Fruit fly (Drosophila melanogaster): ENCODE measurements around the gene TM9SF4.
A peak's percentile ranks its signal among the peaks of the same experiment; 100 is the strongest.

TM9SF4 gene

DNA sequence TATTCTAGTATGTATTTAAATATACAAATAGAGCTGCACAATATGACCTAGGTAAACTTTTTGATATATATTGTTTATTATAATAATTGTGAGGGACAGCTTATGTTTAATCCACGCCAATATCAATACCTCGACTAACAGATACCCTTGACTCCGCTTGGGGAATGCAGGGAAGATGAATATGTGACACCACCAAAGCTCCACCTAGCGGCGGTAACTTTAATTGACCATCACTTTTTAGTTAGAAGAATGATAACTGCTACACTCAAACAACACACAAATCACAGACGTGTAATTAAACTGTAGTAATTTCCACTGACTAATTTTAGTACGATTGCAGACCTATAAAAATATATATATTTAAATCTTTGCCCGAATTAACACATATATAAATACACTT lies 16.4 kb downstream of the TM9SF4 start:
- no peak for TF ChIP-seq CG13204 (GFP tag; optimal IDR thresholded peaks at IDR 0.05)
- TF ChIP-seq CG15710 (tag; optimal IDR thresholded peaks at IDR 0.05) = no peak
- TF ChIP-seq EcR (GFP tag; optimal IDR thresholded peaks at IDR 0.05) = no peak
- TF ChIP-seq Pif1A (GFP tag; optimal IDR thresholded peaks at IDR 0.05) = no peak
- no peak for TF ChIP-seq CG8159 (tag; optimal IDR thresholded peaks at IDR 0.05)
- TF ChIP-seq D1 (tag; optimal IDR thresholded peaks at IDR 0.05) = no peak
- TF ChIP-seq Ets98B (GFP tag; IDR thresholded peaks at IDR 0.05) = no peak
- no peak for TF ChIP-seq CG4496 (GFP tag; IDR thresholded peaks at IDR 0.05)

DNA sequence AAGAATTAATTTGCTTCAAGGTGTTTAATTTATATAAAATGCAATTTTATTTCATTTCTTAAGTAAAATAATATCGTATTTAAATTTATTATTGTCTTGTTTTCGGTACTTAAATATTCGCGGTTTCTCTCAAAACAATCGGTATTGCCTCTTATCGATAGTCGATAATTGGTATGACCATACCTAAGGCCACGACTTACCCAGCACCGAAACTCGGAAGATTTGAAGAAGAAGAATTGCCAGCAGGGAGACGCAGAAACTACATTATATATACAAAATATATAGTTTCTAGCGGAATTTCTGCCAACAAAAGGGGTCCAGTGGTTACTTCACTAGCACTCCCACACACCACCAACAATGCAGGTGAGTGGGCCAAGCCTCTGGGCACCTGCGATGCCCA lies 24.1 kb downstream of the TM9SF4 start:
- no peak for TF ChIP-seq CG4496 (GFP tag; IDR thresholded peaks at IDR 0.05)
- no peak for TF ChIP-seq Snoo (tag; optimal IDR thresholded peaks at IDR 0.05)
- no peak for TF ChIP-seq CG34367 (tag; optimal IDR thresholded peaks at IDR 0.05)
- no peak for TF ChIP-seq CG8159 (tag; optimal IDR thresholded peaks at IDR 0.05)
- TF ChIP-seq CG15710 (tag; optimal IDR thresholded peaks at IDR 0.05) = no peak
- TF ChIP-seq Ets98B (GFP tag; IDR thresholded peaks at IDR 0.05) = no peak
- no peak for TF ChIP-seq EcR (GFP tag; optimal IDR thresholded peaks at IDR 0.05)
- no peak for TF ChIP-seq CG32121 (GFP tag; IDR thresholded peaks at IDR 0.05)
- TF ChIP-seq CG9948 (tag; optimal IDR thresholded peaks at IDR 0.05) = no peak
- TF ChIP-seq rn (GFP tag; IDR thresholded peaks at IDR 0.05) = no peak
- TF ChIP-seq D1 (tag; optimal IDR thresholded peaks at IDR 0.05) = no peak
- no peak for TF ChIP-seq Pif1B (GFP tag; optimal IDR thresholded peaks at IDR 0.05)
- TF ChIP-seq CG14655 (GFP tag; optimal IDR thresholded peaks at IDR 0.05) = no peak
- TF ChIP-seq CG13204 (GFP tag; optimal IDR thresholded peaks at IDR 0.05) = no peak
- no peak for TF ChIP-seq CG17806 (tag; optimal IDR thresholded peaks at IDR 0.05)

DNA sequence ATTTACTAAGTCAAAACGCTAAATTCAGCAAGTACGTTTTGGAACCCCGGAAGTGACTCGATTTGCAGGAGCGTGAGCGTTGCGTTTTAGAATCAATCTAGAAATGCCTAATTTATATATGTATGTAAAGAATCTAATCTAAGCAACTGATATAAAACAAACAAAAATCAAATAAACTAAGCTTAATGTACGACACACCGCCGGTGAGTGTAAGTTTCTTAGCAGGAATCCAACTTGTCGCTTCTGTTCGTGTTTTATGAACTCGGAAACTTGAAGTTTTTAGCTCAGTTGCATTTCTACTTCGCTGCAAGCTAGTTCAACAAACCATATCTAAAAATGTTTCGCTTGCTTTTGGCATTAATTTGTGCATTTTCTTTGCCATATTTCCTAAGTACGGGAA lies 26.9 kb downstream of the TM9SF4 start, which contains the start of gene CG43376:
Gene CG43376, plus strand, starts transcription at position 301 of the 400 bp plus-strand sequence.
- no peak for TF ChIP-seq CG13204 (GFP tag; optimal IDR thresholded peaks at IDR 0.05)
- no peak for TF ChIP-seq CG32121 (GFP tag; IDR thresholded peaks at IDR 0.05)
- TF ChIP-seq CG15710 (tag; optimal IDR thresholded peaks at IDR 0.05) = no peak
- no peak for TF ChIP-seq Pif1A (GFP tag; optimal IDR thresholded peaks at IDR 0.05)
- no peak for TF ChIP-seq CG9948 (tag; optimal IDR thresholded peaks at IDR 0.05)
- TF ChIP-seq CG34367 (tag; optimal IDR thresholded peaks at IDR 0.05) = no peak
- no peak for TF ChIP-seq fd96Ca (GFP tag; IDR thresholded peaks at IDR 0.05)
- TF ChIP-seq Pif1B (GFP tag; optimal IDR thresholded peaks at IDR 0.05) = no peak
- no peak for TF ChIP-seq CG17806 (tag; optimal IDR thresholded peaks at IDR 0.05)
- TF ChIP-seq CG14655 (GFP tag; optimal IDR thresholded peaks at IDR 0.05) = no peak
- TF ChIP-seq Snoo (tag; optimal IDR thresholded peaks at IDR 0.05) = no peak
- TF ChIP-seq CG12605 (GFP tag; IDR thresholded peaks at IDR 0.05) = no peak
- TF ChIP-seq EcR (GFP tag; optimal IDR thresholded peaks at IDR 0.05) = no peak
- TF ChIP-seq D1 (tag; optimal IDR thresholded peaks at IDR 0.05) = no peak
- no peak for TF ChIP-seq rn (GFP tag; IDR thresholded peaks at IDR 0.05)
- TF ChIP-seq Ets98B (GFP tag; IDR thresholded peaks at IDR 0.05) = no peak
- TF ChIP-seq CG4496 (GFP tag; IDR thresholded peaks at IDR 0.05) = no peak
- TF ChIP-seq CG8301 (tag; optimal IDR thresholded peaks at IDR 0.05) = no peak
- no peak for TF ChIP-seq CG10348 (GFP tag; IDR thresholded peaks at IDR 0.05)

DNA sequence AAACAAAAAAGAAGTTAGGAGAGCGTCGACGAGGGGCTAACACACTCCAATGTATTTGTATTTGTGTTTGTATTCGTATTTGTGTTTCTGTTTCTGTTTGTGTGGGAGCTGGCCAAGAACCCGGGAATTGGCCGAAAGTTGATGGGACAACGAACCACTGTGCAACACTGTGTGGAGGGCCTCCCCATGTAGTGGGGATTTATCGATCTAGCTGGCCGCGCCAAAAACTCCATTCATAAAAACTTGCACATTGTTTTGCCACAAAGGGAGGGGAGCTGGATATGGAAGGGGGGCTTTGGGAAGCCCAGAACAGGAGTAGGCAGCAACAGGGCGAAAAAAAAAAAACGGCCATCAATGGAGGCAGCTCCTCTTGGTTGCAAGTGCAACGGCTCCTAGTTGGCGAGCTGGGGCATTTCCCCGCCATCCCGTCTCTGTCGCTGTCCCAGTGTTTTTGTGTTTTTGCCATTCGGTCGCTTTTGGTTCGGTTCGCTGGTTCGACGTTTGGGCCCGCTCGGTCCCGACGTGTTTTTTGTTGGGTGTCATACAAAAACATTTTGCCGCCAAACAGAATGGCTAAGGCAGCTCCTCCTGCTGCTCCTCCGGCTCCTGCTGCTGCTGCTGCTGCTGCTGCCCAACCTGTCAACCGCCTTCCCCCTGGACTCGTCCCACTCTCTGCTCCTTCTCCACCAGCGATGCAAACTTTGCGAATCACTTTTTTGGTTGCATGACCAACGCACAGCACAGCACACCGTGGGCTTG lies 30.4 kb downstream of the TM9SF4 start:
- no peak for TF ChIP-seq CG32121 (GFP tag; IDR thresholded peaks at IDR 0.05)
- no peak for TF ChIP-seq Snoo (tag; optimal IDR thresholded peaks at IDR 0.05)
- no peak for TF ChIP-seq CG8159 (tag; optimal IDR thresholded peaks at IDR 0.05)
- peak; percentile 66 for TF ChIP-seq CG13204 (GFP tag; optimal IDR thresholded peaks at IDR 0.05)
- no peak for TF ChIP-seq fd96Ca (GFP tag; IDR thresholded peaks at IDR 0.05)
- TF ChIP-seq Pif1B (GFP tag; optimal IDR thresholded peaks at IDR 0.05) = no peak
- TF ChIP-seq CG15710 (tag; optimal IDR thresholded peaks at IDR 0.05) = no peak
- TF ChIP-seq CG10348 (GFP tag; IDR thresholded peaks at IDR 0.05) = no peak
- TF ChIP-seq EcR (GFP tag; optimal IDR thresholded peaks at IDR 0.05) = peak; percentile 85
- TF ChIP-seq gl (tag; optimal IDR thresholded peaks at IDR 0.05) = no peak
- no peak for TF ChIP-seq Ets98B (GFP tag; IDR thresholded peaks at IDR 0.05)
- TF ChIP-seq rn (GFP tag; IDR thresholded peaks at IDR 0.05) = no peak
- no peak for TF ChIP-seq CG14655 (GFP tag; optimal IDR thresholded peaks at IDR 0.05)
- no peak for TF ChIP-seq Pif1A (GFP tag; optimal IDR thresholded peaks at IDR 0.05)
- TF ChIP-seq D1 (tag; optimal IDR thresholded peaks at IDR 0.05) = no peak
- TF ChIP-seq CG4496 (GFP tag; IDR thresholded peaks at IDR 0.05) = 0 out of 3 replicates have a peak, but pooled peaks have one; percentile 42
- no peak for TF ChIP-seq CG17806 (tag; optimal IDR thresholded peaks at IDR 0.05)

DNA sequence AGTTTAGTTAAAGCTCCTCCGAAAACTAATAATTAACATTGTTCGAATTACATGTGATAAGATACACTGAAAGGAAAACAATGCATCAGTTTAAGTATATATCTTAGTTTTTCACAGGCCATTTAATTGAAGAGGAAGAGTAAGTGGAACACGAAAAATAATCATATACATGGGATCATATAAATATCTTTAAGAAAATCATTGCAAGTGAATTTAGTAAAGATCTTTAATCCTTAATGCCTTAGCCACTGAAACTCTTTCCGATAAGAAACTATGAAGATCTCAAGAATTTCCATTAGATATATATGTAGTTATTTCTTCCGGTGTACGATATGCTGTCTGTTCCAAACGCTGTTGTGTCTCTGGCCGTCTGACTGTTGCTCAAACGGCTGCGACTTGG lies 31.9 kb downstream of the TM9SF4 start:
- TF ChIP-seq EcR (GFP tag; optimal IDR thresholded peaks at IDR 0.05) (no peak), CG12605 (GFP tag; IDR thresholded peaks at IDR 0.05) (peak; percentile 27; the same call in 1 of the 2 replicates), Ets98B (GFP tag; IDR thresholded peaks at IDR 0.05) (peak; percentile 68), CG14655 (GFP tag; optimal IDR thresholded peaks at IDR 0.05) (peak; percentile 67), CG15710 (tag; optimal IDR thresholded peaks at IDR 0.05) (no peak), CG4496 (GFP tag; IDR thresholded peaks at IDR 0.05) (peak; percentile 65; the same call in 2 of the 3 replicates), gl (tag; optimal IDR thresholded peaks at IDR 0.05) (no peak), fd96Ca (GFP tag; IDR thresholded peaks at IDR 0.05) (no peak), Pif1B (GFP tag; optimal IDR thresholded peaks at IDR 0.05) (peak; percentile 23), rn (GFP tag; IDR thresholded peaks at IDR 0.05) (peak; percentile 48; the same call in 1 of the 2 replicates), CG13204 (GFP tag; optimal IDR thresholded peaks at IDR 0.05) (no peak), Pif1A (GFP tag; optimal IDR thresholded peaks at IDR 0.05) (peak; percentile 48), CG8159 (tag; optimal IDR thresholded peaks at IDR 0.05) (peak; percentile 1), CG8301 (tag; optimal IDR thresholded peaks at IDR 0.05) (peak; percentile 48), D1 (tag; optimal IDR thresholded peaks at IDR 0.05) (no peak), CG17806 (tag; optimal IDR thresholded peaks at IDR 0.05) (no peak), CG9948 (tag; optimal IDR thresholded peaks at IDR 0.05) (peak; percentile 37), Snoo (tag; optimal IDR thresholded peaks at IDR 0.05) (no peak), CG10348 (GFP tag; IDR thresholded peaks at IDR 0.05) (no peak), CG32121 (GFP tag; IDR thresholded peaks at IDR 0.05) (peak; percentile 68), CG34367 (tag; optimal IDR thresholded peaks at IDR 0.05) (no peak)

All from whole organism, pupa.